Fruit fly (Drosophila melanogaster) whole organism, embryonic: ENCODE measurements around the gene ND-13A.

Source experiments
- CG10462 ChIP-seq: fragments of 200-800 bp; sonication (Bioruptor generic); optimal IDR thresholded peaks from 2 replicates; lab custom pipeline; 2016; ENCODE audit warnings: missing biosample characterization, missing genetic modification characterization
- CG10959 ChIP-seq: fragments of 200-800 bp; sonication (Bioruptor generic); IDR thresholded peaks from 2 replicates; pipeline ENCODE4 v1.3.6; 2022; ENCODE audit warnings: missing biosample characterization, missing genetic modification characterization
- CG11560 ChIP-seq: fragments of 200-800 bp; sonication (Bioruptor generic); IDR thresholded peaks from 3 replicates; pipeline ENCODE4 v1.3.6; 2022; ENCODE audit warnings: missing biosample characterization, missing genetic modification characterization
- CG13296 ChIP-seq: fragments of 200-800 bp; sonication (Bioruptor generic); optimal IDR thresholded peaks from 3 replicates; lab custom pipeline; 2018; ENCODE audit warnings: missing biosample characterization, mild to moderate bottlenecking, missing genetic modification characterization
- CG14667 ChIP-seq: fragments of 200-800 bp; sonication (Bioruptor generic); IDR thresholded peaks from 2 replicates; pipeline ENCODE4 v1.3.6; 2022; ENCODE audit warnings: missing biosample characterization, missing genetic modification characterization
- CG16863 ChIP-seq: fragments of 200-800 bp; sonication (Bioruptor generic); optimal IDR thresholded peaks from 3 replicates; lab custom pipeline; 2016; ENCODE audit warnings: missing biosample characterization, missing genetic modification characterization
- CG17802 ChIP-seq: fragments of 200-800 bp; sonication (Bioruptor generic); optimal IDR thresholded peaks from 2 replicates; lab custom pipeline; 2018; ENCODE audit warnings: missing biosample characterization, mild to moderate bottlenecking, missing genetic modification characterization, moderate library complexity
- CG18262 ChIP-seq: fragments of 200-800 bp; optimal IDR thresholded peaks from 3 replicates; lab custom pipeline; 2019; ENCODE audit warnings: missing biosample characterization, mild to moderate bottlenecking, missing genetic modification characterization, moderate library complexity
- CG18619 ChIP-seq: fragments of 200-800 bp; sonication (Bioruptor generic); optimal IDR thresholded peaks from 3 replicates; lab custom pipeline; 2017; ENCODE audit warnings: missing biosample characterization, mild to moderate bottlenecking, missing genetic modification characterization
- CG2875 ChIP-seq: fragments of 200-800 bp; sonication (Bioruptor generic); optimal IDR thresholded peaks from 2 replicates; lab custom pipeline; 2017; ENCODE audit warnings: missing biosample characterization, mild to moderate bottlenecking, missing genetic modification characterization, missing genetic modification reagents
- CG30431 ChIP-seq: fragments of 200-800 bp; sonication (Bioruptor generic); optimal IDR thresholded peaks from 2 replicates; lab custom pipeline; 2017; ENCODE audit warnings: missing biosample characterization, missing genetic modification characterization
- CG31441 ChIP-seq: fragments of 200-800 bp; sonication (Bioruptor generic); IDR thresholded peaks from 2 replicates; pipeline ENCODE4 v1.3.6; 2022; ENCODE audit warnings: missing biosample characterization, missing genetic modification characterization
- CG3838 ChIP-seq: fragments of 200-800 bp; sonication (Bioruptor generic); optimal IDR thresholded peaks from 3 replicates; lab custom pipeline; 2016; ENCODE audit warnings: missing biosample characterization, missing genetic modification characterization
- CG6254 ChIP-seq: fragments of 200-800 bp; sonication (Bioruptor generic); optimal IDR thresholded peaks from 3 replicates; lab custom pipeline; 2017; ENCODE audit warnings: mild to moderate bottlenecking, missing biosample characterization, missing genetic modification reagents, missing genetic modification characterization
- CG6272 ChIP-seq: fragments of 200-800 bp; sonication (Bioruptor generic); IDR thresholded peaks from 2 replicates; pipeline ENCODE4 v1.3.6; 2022; ENCODE audit warnings: missing biosample characterization, missing genetic modification characterization
- CG6689 ChIP-seq: fragments of 200-800 bp; sonication (Bioruptor generic); IDR thresholded peaks from 2 replicates; pipeline ENCODE4 v1.3.6; 2022; ENCODE audit warnings: missing biosample characterization, missing genetic modification characterization
- CG7271 ChIP-seq: fragments of 200-800 bp; sonication (Bioruptor generic); optimal IDR thresholded peaks from 2 replicates; lab custom pipeline; 2018; ENCODE audit warnings: missing biosample characterization, mild to moderate bottlenecking, missing genetic modification characterization, moderate library complexity
- CG7556 ChIP-seq: fragments of 200-800 bp; sonication (Bioruptor generic); optimal IDR thresholded peaks from 2 replicates; lab custom pipeline; 2017; ENCODE audit warnings: missing biosample characterization, mild to moderate bottlenecking, missing genetic modification characterization
- CG7963 ChIP-seq: fragments of 200-800 bp; sonication (Bioruptor generic); IDR thresholded peaks from 3 replicates; pipeline ENCODE4 v1.3.6; 2022; ENCODE audit warnings: missing biosample characterization, missing genetic modification characterization; ENCODE audit not compliant: partially characterized antibody
- CG8089 ChIP-seq: fragments of 200-800 bp; sonication (Bioruptor generic); optimal IDR thresholded peaks from 3 replicates; lab custom pipeline; 2016; ENCODE audit warnings: missing biosample characterization, missing genetic modification characterization
- CrebB ChIP-seq: fragments of 200-800 bp; sonication (Bioruptor generic); optimal IDR thresholded peaks from 3 replicates; lab custom pipeline; 2018; ENCODE audit warnings: missing biosample characterization, mild to moderate bottlenecking, missing genetic modification characterization
- D ChIP-seq, 2 experiments: fragments of 200-800 bp in 1 of 2; fragments of >200 bp in 1 of 2; sonication (Bioruptor generic) in 1 of 2; optimal IDR thresholded peaks; 2 replicates in 1 of 2; 3 replicates in 1 of 2; lab custom pipeline; 2017; ENCODE audit warnings: mild to moderate bottlenecking in 1 of 2, missing biosample characterization in 1 of 2, missing genetic modification characterization in 1 of 2, missing genetic modification reagents in 1 of 2
- Dip2 ChIP-seq: fragments of 200-800 bp; sonication (Bioruptor generic); IDR thresholded peaks from 2 replicates; pipeline ENCODE4 v1.3.6; 2022; ENCODE audit warnings: missing biosample characterization, missing genetic modification characterization
- Dp ChIP-seq: fragments of 200-800 bp; sonication (Bioruptor generic); optimal IDR thresholded peaks from 2 replicates; lab custom pipeline; 2018; ENCODE audit warnings: missing biosample characterization, mild to moderate bottlenecking, missing genetic modification characterization, moderate library complexity
- Ets65A ChIP-seq: fragments of 200-800 bp; sonication (Bioruptor generic); peaks from one replicate; lab custom pipeline; 2016; ENCODE audit warnings: missing biosample characterization, missing genetic modification characterization
- Fer1 ChIP-seq: fragments of 200-800 bp; sonication (Bioruptor generic); optimal IDR thresholded peaks from 2 replicates; lab custom pipeline; 2017; ENCODE audit warnings: missing biosample characterization, mild to moderate bottlenecking, missing genetic modification characterization
- HLHmδ ChIP-seq: fragments of 200-800 bp; sonication (Bioruptor generic); optimal IDR thresholded peaks from 2 replicates; lab custom pipeline; 2018; ENCODE audit warnings: missing biosample characterization, mild to moderate bottlenecking, missing genetic modification characterization, moderate library complexity
- Hand ChIP-seq: fragments of 200-800 bp; sonication (Bioruptor generic); optimal IDR thresholded peaks from 2 replicates; lab custom pipeline; 2017; ENCODE audit warnings: mild to moderate bottlenecking, missing biosample characterization, missing genetic modification reagents, missing genetic modification characterization
- Hey ChIP-seq: fragments of 200-800 bp; sonication (Bioruptor generic); optimal IDR thresholded peaks from 3 replicates; lab custom pipeline; 2018; ENCODE audit warnings: missing biosample characterization, mild to moderate bottlenecking, missing genetic modification characterization
- Mrtf ChIP-seq: fragments of 200-800 bp; sonication (Bioruptor generic); IDR thresholded peaks from 3 replicates; pipeline ENCODE4 v1.3.6; 2022; ENCODE audit warnings: missing biosample characterization, missing genetic modification characterization
- NfI ChIP-seq: fragments of 200-800 bp; sonication (Bioruptor generic); optimal IDR thresholded peaks from 3 replicates; lab custom pipeline; 2018; ENCODE audit warnings: missing biosample characterization, mild to moderate bottlenecking, missing genetic modification characterization, moderate library complexity
- Side ChIP-seq: fragments of 200-800 bp; sonication (Bioruptor generic); optimal IDR thresholded peaks from 2 replicates; lab custom pipeline; 2016; ENCODE audit warnings: missing biosample characterization, missing genetic modification characterization
- Six4 ChIP-seq: fragments of 200-800 bp; sonication (Bioruptor generic); optimal IDR thresholded peaks from 2 replicates; lab custom pipeline; 2016; ENCODE audit warnings: missing biosample characterization, missing genetic modification characterization
- Xbp1 ChIP-seq: fragments of 200-800 bp; sonication (Bioruptor generic); optimal IDR thresholded peaks from 3 replicates; lab custom pipeline; 2016; ENCODE audit warnings: missing biosample characterization, mild to moderate bottlenecking, missing genetic modification characterization
- cwo ChIP-seq: fragments of 200-800 bp; sonication (Bioruptor generic); optimal IDR thresholded peaks from 3 replicates; lab custom pipeline; 2017; ENCODE audit warnings: missing biosample characterization, missing genetic modification characterization, mild to moderate bottlenecking, moderate library complexity, missing genetic modification reagents
- esg ChIP-seq: fragments of 200-800 bp; sonication (Bioruptor generic); conservative IDR thresholded peaks from 2 replicates; pipeline ENCODE4 v1.3.6; 2022; ENCODE audit warnings: missing biosample characterization, missing genetic modification characterization
- eyg ChIP-seq: fragments of 200-800 bp; sonication (Bioruptor generic); optimal IDR thresholded peaks from 3 replicates; lab custom pipeline; 2016; ENCODE audit warnings: missing biosample characterization, missing genetic modification characterization
- grn ChIP-seq: fragments of 200-800 bp; sonication (Bioruptor generic); optimal IDR thresholded peaks from 3 replicates; lab custom pipeline; 2017; ENCODE audit warnings: missing biosample characterization, missing genetic modification characterization
- ind ChIP-seq: fragments of 200-800 bp; sonication (Bioruptor generic); optimal IDR thresholded peaks from 3 replicates; lab custom pipeline; 2016; ENCODE audit warnings: missing biosample characterization, missing genetic modification characterization
- odd ChIP-seq: fragments of 200-800 bp; sonication (Bioruptor generic); optimal IDR thresholded peaks from 2 replicates; lab custom pipeline; 2017; ENCODE audit warnings: missing biosample characterization, mild to moderate bottlenecking, missing genetic modification characterization
- pho ChIP-seq: fragments of 200-800 bp; sonication (Bioruptor generic); optimal IDR thresholded peaks from 2 replicates; lab custom pipeline; 2016; ENCODE audit warnings: missing biosample characterization, missing genetic modification characterization
- phol ChIP-seq: fragments of 200-800 bp; sonication (Bioruptor generic); optimal IDR thresholded peaks from 3 replicates; lab custom pipeline; 2018; ENCODE audit warnings: missing biosample characterization, mild to moderate bottlenecking, missing genetic modification characterization, moderate library complexity
- scrt ChIP-seq: fragments of 200-800 bp; sonication (Bioruptor generic); optimal IDR thresholded peaks from 2 replicates; lab custom pipeline; 2018; ENCODE audit warnings: missing biosample characterization, mild to moderate bottlenecking, missing genetic modification characterization, moderate library complexity
- sens ChIP-seq: fragments of 200-800 bp; sonication (Bioruptor generic); peaks from one replicate; lab custom pipeline; 2016; ENCODE audit warnings: missing biosample characterization, missing genetic modification characterization
- sim ChIP-seq: fragments of 200-800 bp; sonication (Bioruptor generic); IDR thresholded peaks from 2 replicates; pipeline ENCODE4 v1.3.6; 2022; ENCODE audit warnings: missing biosample characterization, missing genetic modification characterization
- sisA ChIP-seq: fragments of 200-800 bp; sonication (Bioruptor generic); IDR thresholded peaks from 2 replicates; pipeline ENCODE4 v1.3.6; 2022; ENCODE audit warnings: missing biosample characterization, missing genetic modification characterization
- slp2 ChIP-seq: fragments of 200-800 bp; sonication (Bioruptor generic); optimal IDR thresholded peaks from 2 replicates; lab custom pipeline; 2016; ENCODE audit warnings: missing biosample characterization, missing genetic modification characterization
- sob ChIP-seq: fragments of 200-800 bp; sonication (Bioruptor generic); IDR thresholded peaks from 2 replicates; pipeline ENCODE4 v1.3.6; 2022; ENCODE audit warnings: missing biosample characterization, missing genetic modification characterization
- sqz ChIP-seq: fragments of 200-800 bp; sonication (Bioruptor generic); optimal IDR thresholded peaks from 3 replicates; lab custom pipeline; 2018; ENCODE audit warnings: missing biosample characterization, mild to moderate bottlenecking, missing genetic modification characterization
- vvl ChIP-seq: fragments of 200-800 bp; sonication (Bioruptor generic); IDR thresholded peaks from 2 replicates; pipeline ENCODE4 v1.3.6; 2022; ENCODE audit warnings: missing biosample characterization, missing genetic modification characterization

ND-13A gene

dm6 chr2L:5052367-5052914, 47.6 kb downstream of the ND-13A start, which contains the start of gene senju (continued):
- TF ChIP-seq pho (GFP tag; lab: Kevin White, UChicago) (peak; percentile 86), Side (peak; percentile 91), Xbp1 (peak; percentile 88), CG18619 (peak; percentile 87), grn (GFP tag; lab: Kevin White, UChicago) (peak; percentile 48), D (optimal IDR thresholded peaks at IDR 0.05; lab: Kevin White, UChicago) (peak; percentile 67), D (GFP tag; optimal IDR thresholded peaks at IDR 0.05; lab: Kevin White, UChicago) (peak; percentile 55), cwo (peak; percentile 79), Dp (GFP tag; lab: Kevin White, UChicago) (peak; percentile 46), Fer1 (GFP tag; lab: Kevin White, UChicago) (peak; percentile 87), Hey (tag; lab: Kevin White, UChicago) (peak; percentile 69), NfI (GFP tag; lab: Kevin White, UChicago) (peak; percentile 79), CG6272 (GFP tag; lab: Robert Waterston, UW) (0 out of 2 replicates have a peak, but pooled peaks have one; percentile 27), CG7556 (GFP tag; lab: Kevin White, UChicago) (peak; percentile 86), CG14667 (peak; percentile 71), CG31441 (peak; percentile 81), phol (tag; lab: Kevin White, UChicago) (peak; percentile 76), CrebB (tag; lab: Kevin White, UChicago) (peak; percentile 69), sob (peak; percentile 84), CG6689 (peak; percentile 73), ind (peak; percentile 78), HLHmδ (GFP tag; lab: Kevin White, UChicago) (peak; percentile 76), sens (GFP tag; lab: Kevin White, UChicago) (peak; percentile 98), CG2875 (peak; percentile 80), sqz (GFP tag; lab: Kevin White, UChicago) (peak; percentile 95), Ets65A (GFP tag; lab: Kevin White, UChicago) (peak; percentile 96), vvl (GFP tag; lab: Robert Waterston, UW) (peak; percentile 96), CG10462 (peak; percentile 82), CG7963 (GFP tag; lab: Robert Waterston, UW) (no peak), sim (GFP tag; lab: Robert Waterston, UW) (peak; percentile 62; the same call in 1 of the 2 replicates), CG18262 (tag; lab: Kevin White, UChicago) (peak; percentile 78), CG11560 (tag; lab: Robert Waterston, UW) (no peak), odd (GFP tag; lab: Kevin White, UChicago) (peak; percentile 79), esg (GFP tag; lab: Robert Waterston, UW) (peak; percentile 67), sisA (peak; percentile 75), CG10959 (GFP tag; lab: Robert Waterston, UW) (peak; percentile 50; the same call in 1 of the 2 replicates), Mrtf (peak; percentile 80), CG30431 (GFP tag; lab: Kevin White, UChicago) (peak; percentile 72), CG3838 (GFP tag; lab: Kevin White, UChicago) (peak; percentile 33), slp2 (GFP tag; lab: Kevin White, UChicago) (peak; percentile 51), scrt (GFP tag; lab: Kevin White, UChicago) (peak; percentile 65), Hand (peak; percentile 82), Dip2 (GFP tag; lab: Robert Waterston, UW) (no peak), CG7271 (tag; lab: Kevin White, UChicago) (no peak), CG13296 (peak; percentile 80), CG8089 (peak; percentile 80), Six4 (GFP tag; lab: Kevin White, UChicago) (peak; percentile 84), CG6254 (GFP tag; lab: Kevin White, UChicago) (peak; percentile 75), eyg (GFP tag; lab: Kevin White, UChicago) (peak; percentile 82), CG16863 (GFP tag; lab: Kevin White, UChicago) (peak; percentile 85), CG17802 (no peak)
